Worm (Caenorhabditis elegans) whole organism, L4 larva: ENCODE data around the gene set-6.

Experiments used
- F44E2.7 ChIP-seq: fragments of 200-800 bp; sonication (Bioruptor generic); IDR thresholded peaks from 2 replicates; pipeline ENCODE4 v2.1.2; 2022; ENCODE audit warnings: missing genetic modification characterization, missing compliant biosample characterization
- R02D3.7 ChIP-seq: fragments of 150-350 bp; sonication (generic microtip); optimal IDR thresholded peaks from 3 replicates; lab custom pipeline; 2014; ENCODE audit warnings: missing biosample characterization, missing genetic modification characterization
- Y105C5A.15 ChIP-seq: fragments of 200-800 bp; sonication (Bioruptor generic); IDR thresholded peaks from 2 replicates; pipeline ENCODE4 v1.3.6; 2022; ENCODE audit warnings: missing genetic modification characterization, missing compliant biosample characterization
- ZK337.2 ChIP-seq: fragments of 200-800 bp; sonication (Bioruptor generic); IDR thresholded peaks from 2 replicates; pipeline ENCODE4 v1.3.6; 2022; ENCODE audit warnings: missing genetic modification reagents, missing genetic modification characterization, missing compliant biosample characterization
- aha-1 ChIP-seq: fragments of 150-350 bp; peaks from one replicate; lab custom pipeline; 2014; ENCODE audit warnings: missing biosample characterization, missing genetic modification characterization
- aly-2 ChIP-seq: sonication (generic microtip); optimal IDR thresholded peaks from 2 replicates; lab custom pipeline; 2018; ENCODE audit warnings: missing biosample characterization, missing genetic modification characterization
- attf-4 ChIP-seq: sonication (generic microtip); optimal IDR thresholded peaks from 3 replicates; lab custom pipeline; 2017; ENCODE audit warnings: missing biosample characterization, missing genetic modification characterization
- ceh-20 ChIP-seq: fragments of 200-800 bp; sonication (Bioruptor generic); IDR thresholded peaks from 2 replicates; pipeline ENCODE4 v1.3.6; 2022; ENCODE audit warnings: missing genetic modification reagents, missing genetic modification characterization, missing compliant biosample characterization
- ceh-32 ChIP-seq: sonication (generic microtip); optimal IDR thresholded peaks from 2 replicates; lab custom pipeline; 2016; ENCODE audit warnings: mild to moderate bottlenecking, missing genetic modification characterization, missing compliant biosample characterization; ENCODE audit not compliant: poor library complexity
- daf-12 ChIP-seq: fragments of 150-350 bp; optimal IDR thresholded peaks from 2 replicates; lab custom pipeline; 2014; ENCODE audit warnings: missing biosample characterization, missing genetic modification reagents, missing genetic modification characterization
- daf-16 ChIP-seq, 3 experiments: sonication (generic microtip); optimal IDR thresholded peaks; 2 replicates each; lab custom pipeline; 2016 to 2017; ENCODE audit warnings: missing genetic modification characterization in 3 of 3, missing genetic modification reagents in 3 of 3, mild to moderate bottlenecking in 2 of 3, missing compliant biosample characterization in 2 of 3, missing biosample characterization in 1 of 3, moderate library complexity in 1 of 3
- dmd-6 ChIP-seq: fragments of 200-800 bp; sonication (Bioruptor generic); IDR thresholded peaks from 2 replicates; pipeline ENCODE4 v1.3.6; 2022; ENCODE audit warnings: missing genetic modification reagents, missing genetic modification characterization, missing compliant biosample characterization
- duxl-1 ChIP-seq: sonication (generic microtip); optimal IDR thresholded peaks from 2 replicates; lab custom pipeline; 2016; ENCODE audit warnings: mild to moderate bottlenecking, missing genetic modification characterization, moderate library complexity, missing compliant biosample characterization; ENCODE audit not compliant: poor library complexity
- dve-1 ChIP-seq: sonication (generic microtip); optimal IDR thresholded peaks from 2 replicates; lab custom pipeline; 2017; ENCODE audit warnings: antibody characterized with exemption, mild to moderate bottlenecking, missing genetic modification characterization, missing compliant biosample characterization; ENCODE audit not compliant: insufficient read depth
- egl-43 ChIP-seq: fragments of 200-800 bp; sonication (Bioruptor generic); IDR thresholded peaks from 2 replicates; pipeline ENCODE4 v1.3.6; 2022; ENCODE audit warnings: missing genetic modification reagents, missing genetic modification characterization, missing compliant biosample characterization
- fos-1 ChIP-seq: fragments of 150-350 bp; optimal IDR thresholded peaks from 2 replicates; lab custom pipeline; 2014; ENCODE audit warnings: missing biosample characterization, missing genetic modification characterization
- hif-1 ChIP-seq, 2 experiments: sonication (generic microtip); optimal IDR thresholded peaks; 2 replicates each; lab custom pipeline; 2016 to 2017; ENCODE audit warnings: missing compliant biosample characterization in 2 of 2, missing genetic modification characterization in 2 of 2, missing genetic modification reagents in 2 of 2, missing genotype in 2 of 2, mild to moderate bottlenecking in 1 of 2
- hlh-11 ChIP-seq: fragments of 200-800 bp; sonication (Bioruptor generic); optimal IDR thresholded peaks from 2 replicates; lab custom pipeline; 2018; ENCODE audit warnings: mild to moderate bottlenecking, missing genetic modification characterization, missing compliant biosample characterization
- hlh-30 ChIP-seq: sonication (generic microtip); optimal IDR thresholded peaks from 2 replicates; lab custom pipeline; 2017; ENCODE audit warnings: antibody characterized with exemption, mild to moderate bottlenecking, missing genetic modification characterization, missing compliant biosample characterization; ENCODE audit not compliant: insufficient read depth
- lin-1 ChIP-seq: fragments of 200-800 bp; sonication (Bioruptor generic); IDR thresholded peaks from 2 replicates; pipeline ENCODE4 v1.3.6; 2022; ENCODE audit warnings: missing genetic modification reagents, missing genetic modification characterization, missing compliant biosample characterization
- lin-15B ChIP-seq: fragments of 150-350 bp; sonication (generic microtip); optimal IDR thresholded peaks from 3 replicates; lab custom pipeline; 2014; ENCODE audit warnings: missing biosample characterization, missing genetic modification characterization
- lsy-2 ChIP-seq, 2 experiments: fragments of 150-350 bp in 1 of 2; sonication (generic microtip) in 1 of 2; optimal IDR thresholded peaks; 2 replicates each; lab custom pipeline; 2014 to 2017; ENCODE audit warnings: missing biosample characterization in 2 of 2, missing genetic modification characterization in 2 of 2
- madf-9 ChIP-seq: fragments of 200-800 bp; sonication (Bioruptor generic); conservative IDR thresholded peaks from 2 replicates; pipeline ENCODE4 v1.3.6; 2022; ENCODE audit warnings: missing genetic modification reagents, missing genetic modification characterization, missing compliant biosample characterization
- mes-2 ChIP-seq: sonication (generic microtip); optimal IDR thresholded peaks from 2 replicates; lab custom pipeline; 2016; ENCODE audit warnings: missing genotype, mild to moderate bottlenecking, missing genetic modification characterization, missing compliant biosample characterization; ENCODE audit not compliant: poor library complexity, severe bottlenecking
- nhr-28 ChIP-seq: fragments of 150-350 bp; optimal IDR thresholded peaks from 2 replicates; lab custom pipeline; 2014; ENCODE audit warnings: missing biosample characterization, missing genetic modification characterization
- nhr-41 ChIP-seq: fragments of 200-800 bp; sonication (Bioruptor generic); IDR thresholded peaks from 2 replicates; pipeline ENCODE4 v1.3.6; 2022; ENCODE audit warnings: missing genetic modification reagents, missing genetic modification characterization, missing compliant biosample characterization
- nhr-48 ChIP-seq: sonication (generic microtip); optimal IDR thresholded peaks from 2 replicates; lab custom pipeline; 2016; ENCODE audit warnings: mild to moderate bottlenecking, missing genetic modification characterization, missing compliant biosample characterization
- nhr-76 ChIP-seq: fragments of 150-350 bp; optimal IDR thresholded peaks from 2 replicates; lab custom pipeline; 2014; ENCODE audit warnings: missing biosample characterization, missing genetic modification characterization
- php-3 ChIP-seq: fragments of 200-800 bp; sonication (Bioruptor generic); IDR thresholded peaks from 2 replicates; pipeline ENCODE4 v1.3.6; 2022; ENCODE audit warnings: missing genetic modification reagents, missing genetic modification characterization, missing compliant biosample characterization
- pqm-1 ChIP-seq: sonication (generic microtip); optimal IDR thresholded peaks from 2 replicates; lab custom pipeline; 2017; ENCODE audit warnings: missing biosample characterization, missing genetic modification characterization
- sdz-12 ChIP-seq: fragments of 200-800 bp; sonication (Bioruptor generic); optimal IDR thresholded peaks from 2 replicates; lab custom pipeline; 2018; ENCODE audit warnings: mild to moderate bottlenecking, missing genetic modification characterization, missing compliant biosample characterization
- spr-3 ChIP-seq: fragments of 200-800 bp; sonication (Bioruptor generic); optimal IDR thresholded peaks from 2 replicates; lab custom pipeline; 2018; ENCODE audit warnings: mild to moderate bottlenecking, missing genetic modification characterization, missing compliant biosample characterization
- tra-1 ChIP-seq: fragments of 200-800 bp; sonication (Bioruptor generic); IDR thresholded peaks from 2 replicates; pipeline ENCODE4 v1.3.6; 2022; ENCODE audit warnings: missing genetic modification reagents, missing genetic modification characterization, missing compliant biosample characterization
- unc-39 ChIP-seq: sonication (generic microtip); optimal IDR thresholded peaks from 2 replicates; lab custom pipeline; 2017; ENCODE audit warnings: missing biosample characterization, missing genetic modification characterization
- vab-7 ChIP-seq: fragments of 200-800 bp; sonication (Bioruptor generic); IDR thresholded peaks from 2 replicates; pipeline ENCODE4 v1.3.6; 2022; ENCODE audit warnings: missing genetic modification reagents, missing genetic modification characterization, missing compliant biosample characterization
- zip-2 ChIP-seq: fragments of 150-350 bp; optimal IDR thresholded peaks from 2 replicates; lab custom pipeline; 2014; ENCODE audit warnings: missing biosample characterization, missing genetic modification characterization
- ztf-11 ChIP-seq: fragments of 150-350 bp; optimal IDR thresholded peaks from 2 replicates; lab custom pipeline; 2014; ENCODE audit warnings: missing biosample characterization, missing genetic modification characterization
- ztf-7 ChIP-seq: fragments of 150-350 bp; optimal IDR thresholded peaks from 2 replicates; lab custom pipeline; 2014; ENCODE audit warnings: missing biosample characterization, missing genetic modification characterization

The set-6 gene

DNA sequence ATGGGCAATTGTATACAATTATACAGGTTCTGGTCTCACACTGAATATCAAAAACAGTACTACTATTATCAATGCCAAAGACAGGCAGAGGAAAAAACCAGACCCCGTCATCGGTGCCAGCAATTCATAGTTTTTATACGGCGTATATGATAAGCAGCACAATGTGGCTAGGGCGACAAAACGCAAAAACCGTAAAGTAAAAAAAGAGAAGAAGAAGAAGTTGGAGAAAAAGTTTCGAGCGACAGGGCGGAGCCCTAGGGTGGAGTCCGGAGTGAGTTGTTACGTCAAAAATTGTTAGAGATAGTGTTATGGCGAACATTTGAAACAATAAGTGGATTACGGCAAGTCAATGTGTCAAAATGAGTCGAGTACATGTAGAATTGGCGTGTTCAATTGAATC lies 27.1 kb upstream of the set-6 start:
- no peak for TF ChIP-seq unc-39 (tag; lab: Kevin White, UChicago)
- peak in 1 of 2 experiments; percentile 22 for TF ChIP-seq hif-1 (tag; optimal IDR thresholded peaks at IDR 0.05; lab: Kevin White, UChicago)
- no peak for TF ChIP-seq daf-12 (tag; lab: Kevin White, UChicago)
- TF ChIP-seq aha-1 = peak; percentile 2
- 0 out of 2 replicates have a peak, but pooled peaks have one; percentile 20 for TF ChIP-seq lin-1 (GFP tag; lab: Robert Waterston, UW)
- TF ChIP-seq ztf-11 = no peak
- TF ChIP-seq nhr-76 (tag; lab: Kevin White, UChicago) = no peak
- TF ChIP-seq lsy-2 (tag; optimal IDR thresholded peaks at IDR 0.05; lab: Kevin White, UChicago) = no peak
- TF ChIP-seq lin-15B (tag; lab: Kevin White, UChicago) = no peak
- TF ChIP-seq ZK337.2 = no peak
- TF ChIP-seq aly-2 (tag; lab: Kevin White, UChicago) = no peak
- no peak for TF ChIP-seq sdz-12 (GFP tag; lab: Kevin White, UChicago)
- no peak for TF ChIP-seq madf-9
- TF ChIP-seq F44E2.7 = no peak
- no peak for TF ChIP-seq zip-2 (tag; lab: Kevin White, UChicago)
- no peak for TF ChIP-seq nhr-41 (GFP tag; lab: Robert Waterston, UW)
- no peak for TF ChIP-seq duxl-1 (tag; lab: Kevin White, UChicago)
- TF ChIP-seq pqm-1 (tag; lab: Kevin White, UChicago) = peak; percentile 67
- no peak for TF ChIP-seq daf-16 (GFP tag; optimal IDR thresholded peaks at IDR 0.05; lab: Kevin White, UChicago)
- TF ChIP-seq daf-16 (tag; optimal IDR thresholded peaks at IDR 0.05; lab: Kevin White, UChicago) = peak; percentile 38
- TF ChIP-seq tra-1 (GFP tag; lab: Robert Waterston, UW) = no peak
- no peak for TF ChIP-seq vab-7
- peak; percentile 2 for TF ChIP-seq nhr-48 (tag; lab: Kevin White, UChicago)
- TF ChIP-seq dve-1 (tag; lab: Kevin White, UChicago) = peak; percentile 28
- TF ChIP-seq spr-3 (GFP tag; lab: Kevin White, UChicago) = no peak
- 0 out of 2 replicates have a peak, but pooled peaks have one; percentile 28 for TF ChIP-seq php-3
- TF ChIP-seq egl-43 = no peak
- no peak for TF ChIP-seq fos-1
- TF ChIP-seq hlh-11 (tag; lab: Kevin White, UChicago) = peak; percentile 57
- TF ChIP-seq ztf-7 (tag; lab: Kevin White, UChicago) = no peak
- TF ChIP-seq hlh-30 (tag; lab: Kevin White, UChicago) = no peak
- TF ChIP-seq nhr-28 (tag; lab: Kevin White, UChicago) = peak; percentile 64
- TF ChIP-seq Y105C5A.15 (GFP tag; lab: Robert Waterston, UW) = no peak
- TF ChIP-seq ceh-20 = no peak

DNA sequence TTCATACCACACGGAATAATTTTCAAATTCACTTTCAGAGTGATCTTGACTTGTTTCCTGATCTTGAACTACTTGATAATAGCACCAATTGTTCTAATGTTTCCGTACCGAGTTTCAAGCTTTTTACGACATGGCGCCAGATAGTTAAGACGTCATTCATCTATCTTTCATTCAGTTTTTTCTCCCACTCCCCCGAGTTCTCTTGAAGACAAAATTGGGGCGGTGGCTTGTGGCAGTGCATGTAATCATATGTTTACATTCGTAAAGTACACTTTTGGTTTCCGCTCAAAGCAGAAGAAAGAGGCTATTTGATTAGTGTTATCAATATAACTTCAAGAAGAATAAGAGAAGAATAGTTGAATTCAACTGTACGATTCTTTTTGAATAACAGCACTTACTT lies 25.1 kb upstream of the set-6 start:
- no peak for TF ChIP-seq daf-16 (GFP tag; optimal IDR thresholded peaks at IDR 0.05; lab: Kevin White, UChicago)
- peak; percentile 41 for TF ChIP-seq daf-16 (tag; optimal IDR thresholded peaks at IDR 0.05; lab: Kevin White, UChicago)
- peak; percentile 40 for TF ChIP-seq pqm-1 (tag; lab: Kevin White, UChicago)
- TF ChIP-seq madf-9 = no peak
- peak; percentile 30 for TF ChIP-seq nhr-48 (tag; lab: Kevin White, UChicago)
- no peak for TF ChIP-seq attf-4 (tag; lab: Kevin White, UChicago)
- peak; percentile 0 for TF ChIP-seq hlh-11 (tag; lab: Kevin White, UChicago)
- peak; percentile 55 for TF ChIP-seq dve-1 (tag; lab: Kevin White, UChicago)
- peak; percentile 8 for TF ChIP-seq aha-1
- TF ChIP-seq ceh-32 (tag; lab: Kevin White, UChicago) = no peak
- peak; percentile 3 for TF ChIP-seq mes-2 (tag; lab: Kevin White, UChicago)
- TF ChIP-seq R02D3.7 (tag; lab: Kevin White, UChicago) = no peak
- TF ChIP-seq dmd-6 (GFP tag; lab: Robert Waterston, UW) = peak; percentile 55
